Worm (Caenorhabditis elegans) whole organism, mixed stage, embryonic: ENCODE data around the gene F23F1.5.

ENCODE experiments used
- M03D4.4 ChIP-seq: sonication (generic microtip); optimal IDR thresholded peaks from 2 replicates; lab custom pipeline; 2017; ENCODE audit warnings: mild to moderate bottlenecking, missing genetic modification characterization, missing compliant biosample characterization
- bed-3 ChIP-seq: fragments of 200-800 bp; sonication (Bioruptor generic); optimal IDR thresholded peaks from 3 replicates; lab custom pipeline; 2018; ENCODE audit warnings: mild to moderate bottlenecking, missing genetic modification characterization, moderate library complexity, missing compliant biosample characterization
- blmp-1 ChIP-seq: fragments of 150-350 bp; optimal IDR thresholded peaks from 2 replicates; lab custom pipeline; 2014; ENCODE audit warnings: missing biosample characterization, missing genetic modification characterization
- ceh-83 ChIP-seq: fragments of 200-800 bp; sonication (Bioruptor generic); optimal IDR thresholded peaks from 2 replicates; lab custom pipeline; 2018; ENCODE audit warnings: mild to moderate bottlenecking, missing genetic modification characterization, missing compliant biosample characterization
- ces-1 ChIP-seq: fragments of 150-350 bp; optimal IDR thresholded peaks from 2 replicates; lab custom pipeline; 2014; ENCODE audit warnings: missing biosample characterization, missing genetic modification reagents, missing genetic modification characterization
- cnd-1 ChIP-seq: fragments of 200-800 bp; sonication (Bioruptor generic); optimal IDR thresholded peaks from 2 replicates; lab custom pipeline; 2018; ENCODE audit warnings: mild to moderate bottlenecking, missing genetic modification characterization, missing compliant biosample characterization
- drap-1 ChIP-seq: fragments of 200-800 bp; sonication (Bioruptor generic); optimal IDR thresholded peaks from 3 replicates; lab custom pipeline; 2018; ENCODE audit warnings: mild to moderate bottlenecking, missing genetic modification characterization, missing compliant biosample characterization
- elt-1 ChIP-seq: sonication (generic microtip); optimal IDR thresholded peaks from 2 replicates; lab custom pipeline; 2017; ENCODE audit warnings: missing genetic modification characterization, mild to moderate bottlenecking, missing compliant biosample characterization, antibody characterized with exemption, moderate library complexity, borderline replicate concordance; ENCODE audit not compliant: insufficient read depth
- elt-3 ChIP-seq: fragments of 150-350 bp; optimal IDR thresholded peaks from 2 replicates; lab custom pipeline; 2014; ENCODE audit warnings: missing biosample characterization, missing genetic modification characterization
- flh-1 ChIP-seq: fragments of 200-800 bp; sonication (Bioruptor generic); optimal IDR thresholded peaks from 2 replicates; lab custom pipeline; 2018; ENCODE audit warnings: mild to moderate bottlenecking, missing genetic modification characterization, moderate library complexity, missing compliant biosample characterization
- hlh-1 ChIP-seq: fragments of 150-350 bp; optimal IDR thresholded peaks from 2 replicates; lab custom pipeline; 2014; ENCODE audit warnings: missing biosample characterization, missing genetic modification reagents, missing genetic modification characterization
- lin-13 ChIP-seq: fragments of 150-350 bp; optimal IDR thresholded peaks from 2 replicates; lab custom pipeline; 2014; ENCODE audit warnings: missing biosample characterization, missing genetic modification characterization
- lin-32 ChIP-seq: fragments of 200-800 bp; sonication (Bioruptor generic); optimal IDR thresholded peaks from 2 replicates; lab custom pipeline; 2018; ENCODE audit warnings: mild to moderate bottlenecking, missing genetic modification characterization, missing compliant biosample characterization
- lsy-2 ChIP-seq: fragments of 150-350 bp; optimal IDR thresholded peaks from 2 replicates; lab custom pipeline; 2014; ENCODE audit warnings: missing biosample characterization, missing genetic modification characterization
- mab-5 ChIP-seq: fragments of 150-350 bp; optimal IDR thresholded peaks from 2 replicates; lab custom pipeline; 2014; ENCODE audit warnings: missing biosample characterization, missing genetic modification characterization
- mep-1 ChIP-seq: fragments of 150-350 bp; optimal IDR thresholded peaks from 2 replicates; lab custom pipeline; 2017; ENCODE audit warnings: missing biosample characterization, missing genetic modification reagents, missing genetic modification characterization, inconsistent platforms
- mls-2 ChIP-seq: sonication (generic microtip); optimal IDR thresholded peaks from 2 replicates; lab custom pipeline; 2016; ENCODE audit warnings: mild to moderate bottlenecking, missing genetic modification characterization, moderate library complexity, missing compliant biosample characterization
- nhr-12 ChIP-seq: fragments of 150-350 bp; optimal IDR thresholded peaks from 2 replicates; lab custom pipeline; 2014; ENCODE audit warnings: missing biosample characterization, missing genetic modification characterization
- nhr-2 ChIP-seq: fragments of 150-350 bp; optimal IDR thresholded peaks from 2 replicates; lab custom pipeline; 2014; ENCODE audit warnings: missing biosample characterization, missing genetic modification characterization
- nhr-237 ChIP-seq: fragments of 150-350 bp; optimal IDR thresholded peaks from 2 replicates; lab custom pipeline; 2014; ENCODE audit warnings: missing biosample characterization, missing genetic modification characterization
- nhr-28 ChIP-seq: fragments of 150-350 bp; optimal IDR thresholded peaks from 2 replicates; lab custom pipeline; 2014; ENCODE audit warnings: missing biosample characterization, missing genetic modification characterization
- nhr-76 ChIP-seq: sonication (generic microtip); optimal IDR thresholded peaks from 2 replicates; lab custom pipeline; 2017; ENCODE audit warnings: missing biosample characterization, missing genetic modification characterization
- pha-4 ChIP-seq: fragments of 150-350 bp; optimal IDR thresholded peaks from 2 replicates; lab custom pipeline; 2018; ENCODE audit warnings: missing biosample characterization, missing genetic modification reagents, missing genetic modification characterization
- sem-2 ChIP-seq: fragments of 200-800 bp; sonication (Bioruptor generic); optimal IDR thresholded peaks from 2 replicates; lab custom pipeline; 2018; ENCODE audit warnings: mild to moderate bottlenecking, missing genetic modification characterization, missing compliant biosample characterization
- snpc-4 ChIP-seq: fragments of 150-350 bp; optimal IDR thresholded peaks from 2 replicates; lab custom pipeline; 2014; ENCODE audit warnings: missing biosample characterization, missing genetic modification characterization
- sptf-1 ChIP-seq: sonication (generic microtip); optimal IDR thresholded peaks from 2 replicates; lab custom pipeline; 2017; ENCODE audit warnings: mild to moderate bottlenecking, missing genetic modification characterization, moderate library complexity, missing compliant biosample characterization
- tbx-8 ChIP-seq: fragments of 200-800 bp; sonication (Bioruptor generic); optimal IDR thresholded peaks from 2 replicates; lab custom pipeline; 2018; ENCODE audit warnings: mild to moderate bottlenecking, missing genetic modification characterization, moderate library complexity, missing compliant biosample characterization
- unc-39 ChIP-seq: fragments of 150-350 bp; optimal IDR thresholded peaks from 2 replicates; lab custom pipeline; 2014; ENCODE audit warnings: missing biosample characterization, missing genetic modification characterization
- unc-62 ChIP-seq: fragments of 150-350 bp; optimal IDR thresholded peaks from 2 replicates; lab custom pipeline; 2014; ENCODE audit warnings: missing biosample characterization, missing genetic modification reagents, missing genetic modification characterization
- zip-8 ChIP-seq: fragments of 150-350 bp; optimal IDR thresholded peaks from 2 replicates; lab custom pipeline; 2014; ENCODE audit warnings: missing biosample characterization, missing genetic modification characterization
- ztf-11 ChIP-seq: fragments of 150-350 bp; optimal IDR thresholded peaks from 2 replicates; lab custom pipeline; 2014; ENCODE audit warnings: missing biosample characterization, missing genetic modification characterization

Gene F23F1.5

ce11 chrII:31521-31920, at the start of gene F23F1.5, which contains the start of gene fbxc-54:
Gene F23F1.5, minus strand, starts transcription at chrII:31584.
Gene fbxc-54, plus strand, starts transcription at chrII:31719.
- TF ChIP-seq ztf-11 (no peak), ceh-83 (GFP tag; lab: Kevin White, UChicago) (no peak)
- TF ChIP-seq, all 35 proteins: peak for 0

- no peak for TF ChIP-seq sem-2 (GFP tag; lab: Kevin White, UChicago)
- TF ChIP-seq unc-62 = no peak
Measured at ce11 chrII:79166-79565, 47.8 kb upstream of the F23F1.5 start, which contains the start of gene C23H3.9. Gene C23H3.9, minus strand, starts transcription at chrII:79266.

- TF ChIP-seq snpc-4 (tag; lab: Kevin White, UChicago) (no peak), unc-39 (tag; lab: Kevin White, UChicago) (no peak), unc-62 (no peak), sptf-1 (no peak), mep-1 (tag; lab: Kevin White, UChicago) (no peak), cnd-1 (no peak), lin-13 (no peak), tbx-8 (GFP tag; lab: Kevin White, UChicago) (no peak), sem-2 (GFP tag; lab: Kevin White, UChicago) (no peak), hlh-1 (no peak), elt-3 (tag; lab: Kevin White, UChicago) (no peak), M03D4.4 (tag; lab: Kevin White, UChicago) (no peak), nhr-2 (tag; lab: Kevin White, UChicago) (no peak), elt-1 (no peak), nhr-12 (tag; lab: Kevin White, UChicago) (no peak), lsy-2 (tag; lab: Kevin White, UChicago) (no peak), nhr-237 (tag; lab: Kevin White, UChicago) (no peak), zip-8 (tag; lab: Kevin White, UChicago) (no peak), mab-5 (tag; lab: Kevin White, UChicago) (no peak)
- TF ChIP-seq, all 35 proteins: peak for 0
Measured at ce11 chrII:76662-77061, 45.3 kb upstream of the F23F1.5 start.

DNA sequence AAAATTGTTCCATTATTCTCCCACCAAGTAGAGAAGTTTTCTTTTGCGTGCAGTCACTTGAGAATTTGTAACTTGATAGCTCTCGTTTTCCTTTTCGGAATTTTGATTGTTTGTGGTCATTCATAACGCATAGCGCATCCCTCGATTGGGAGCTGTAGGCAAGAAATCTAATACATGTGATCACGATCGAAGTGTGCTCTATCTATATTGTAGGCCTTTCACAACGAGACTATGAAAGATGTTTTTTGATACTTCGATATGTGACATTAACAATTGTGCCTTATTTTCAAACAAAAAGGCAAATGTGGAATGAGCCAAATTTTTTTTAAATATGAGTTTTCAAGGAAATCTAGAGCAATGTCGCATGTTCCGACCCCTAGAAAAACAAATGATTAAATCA, 44.4 kb upstream of the F23F1.5 start:
- no peak for TF ChIP-seq drap-1
- no peak for TF ChIP-seq ces-1 (GFP tag; lab: Kevin White, UChicago)
- no peak for TF ChIP-seq tbx-8 (GFP tag; lab: Kevin White, UChicago)
- no peak for TF ChIP-seq lin-13
- no peak for TF ChIP-seq blmp-1 (tag; lab: Kevin White, UChicago)
- no peak for TF ChIP-seq pha-4
- no peak for TF ChIP-seq cnd-1
- no peak for TF ChIP-seq mep-1 (tag; lab: Kevin White, UChicago)
- no peak for TF ChIP-seq nhr-76
- TF ChIP-seq unc-39 (tag; lab: Kevin White, UChicago) = no peak

DNA sequence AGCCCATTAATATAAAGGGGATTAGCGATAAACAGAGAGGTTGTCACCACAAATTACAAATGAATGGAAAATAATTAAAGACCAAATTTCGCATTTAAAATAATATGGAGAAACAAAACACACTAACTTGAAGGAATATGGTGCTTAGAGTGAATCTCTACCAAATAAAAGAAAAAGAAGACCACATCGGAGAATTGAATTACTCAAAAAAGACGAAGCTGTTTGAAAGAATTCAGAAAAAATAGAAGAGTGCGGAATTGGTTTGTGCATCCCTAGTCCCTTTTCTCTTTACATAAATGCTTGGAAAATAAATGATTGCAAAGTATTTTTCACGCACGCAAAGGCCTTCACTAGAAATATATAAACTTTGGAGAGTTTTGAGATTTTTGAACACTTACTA, 42.5 kb upstream of the F23F1.5 start:
- TF ChIP-seq mep-1 (tag; lab: Kevin White, UChicago) = no peak
- TF ChIP-seq mls-2 (tag; lab: Kevin White, UChicago) = no peak
- TF ChIP-seq ces-1 (GFP tag; lab: Kevin White, UChicago) = peak; percentile 76
- no peak for TF ChIP-seq drap-1

DNA sequence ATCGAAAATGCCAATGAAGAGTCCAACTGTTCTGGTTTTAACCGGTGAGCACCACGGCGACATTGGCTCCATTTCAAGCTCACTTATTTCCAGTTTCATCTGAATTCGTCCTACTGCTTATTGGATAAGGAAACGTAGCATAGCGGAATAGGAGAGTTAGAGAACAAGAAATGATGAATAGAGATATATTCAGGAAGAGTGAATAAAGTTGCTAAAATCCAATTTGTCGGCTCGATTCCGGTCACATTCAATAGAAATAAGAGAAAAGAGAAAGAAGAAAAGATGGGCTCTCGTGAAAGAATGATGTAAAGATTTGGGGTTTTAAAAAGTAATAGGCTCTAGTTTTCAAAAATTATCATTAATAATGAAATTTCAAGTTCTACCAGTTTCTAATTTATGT, 41.9 kb upstream of the F23F1.5 start:
- TF ChIP-seq ces-1 (GFP tag; lab: Kevin White, UChicago) (peak; percentile 97), M03D4.4 (tag; lab: Kevin White, UChicago) (no peak), nhr-2 (tag; lab: Kevin White, UChicago) (no peak)

- no peak for TF ChIP-seq cnd-1
- no peak for TF ChIP-seq nhr-76
- no peak for TF ChIP-seq tbx-8 (GFP tag; lab: Kevin White, UChicago)
- TF ChIP-seq ztf-11 = no peak
- no peak for TF ChIP-seq mls-2 (tag; lab: Kevin White, UChicago)
- no peak for TF ChIP-seq hlh-1
- TF ChIP-seq blmp-1 (tag; lab: Kevin White, UChicago) = no peak
- TF ChIP-seq flh-1 (GFP tag; lab: Kevin White, UChicago) = no peak
- TF ChIP-seq lin-32 (GFP tag; lab: Kevin White, UChicago) = no peak
- no peak for TF ChIP-seq elt-1
- no peak for TF ChIP-seq drap-1
- TF ChIP-seq bed-3 (GFP tag; lab: Kevin White, UChicago) = no peak
- no peak for TF ChIP-seq sem-2 (GFP tag; lab: Kevin White, UChicago)
- no peak for TF ChIP-seq nhr-28 (tag; lab: Kevin White, UChicago)
- no peak for TF ChIP-seq elt-3 (tag; lab: Kevin White, UChicago)
Measured at ce11 chrII:69354-69753, 38.0 kb upstream of the F23F1.5 start, which contains the start of gene egl-26. Gene egl-26, plus strand, starts transcription at chrII:69654.
